Worm (Caenorhabditis elegans) whole organism, L4/young adult: ENCODE data around the gene fbxa-29.

Experiments
- W03F9.2 ChIP-seq: fragments of 150-350 bp; optimal IDR thresholded peaks from 2 replicates; lab custom pipeline; 2014; ENCODE audit warnings: missing biosample characterization, missing genetic modification characterization
- dao-5 ChIP-seq: sonication (generic microtip); optimal IDR thresholded peaks from 2 replicates; lab custom pipeline; 2016; ENCODE audit warnings: missing genotype, missing genetic modification characterization, moderate library complexity, missing compliant biosample characterization
- him-1 ChIP-seq: sonication (generic microtip); optimal IDR thresholded peaks from 2 replicates; lab custom pipeline; 2016; ENCODE audit warnings: missing genotype, missing genetic modification reagents, missing genetic modification characterization, missing compliant biosample characterization

fbxa-29 gene

DNA sequence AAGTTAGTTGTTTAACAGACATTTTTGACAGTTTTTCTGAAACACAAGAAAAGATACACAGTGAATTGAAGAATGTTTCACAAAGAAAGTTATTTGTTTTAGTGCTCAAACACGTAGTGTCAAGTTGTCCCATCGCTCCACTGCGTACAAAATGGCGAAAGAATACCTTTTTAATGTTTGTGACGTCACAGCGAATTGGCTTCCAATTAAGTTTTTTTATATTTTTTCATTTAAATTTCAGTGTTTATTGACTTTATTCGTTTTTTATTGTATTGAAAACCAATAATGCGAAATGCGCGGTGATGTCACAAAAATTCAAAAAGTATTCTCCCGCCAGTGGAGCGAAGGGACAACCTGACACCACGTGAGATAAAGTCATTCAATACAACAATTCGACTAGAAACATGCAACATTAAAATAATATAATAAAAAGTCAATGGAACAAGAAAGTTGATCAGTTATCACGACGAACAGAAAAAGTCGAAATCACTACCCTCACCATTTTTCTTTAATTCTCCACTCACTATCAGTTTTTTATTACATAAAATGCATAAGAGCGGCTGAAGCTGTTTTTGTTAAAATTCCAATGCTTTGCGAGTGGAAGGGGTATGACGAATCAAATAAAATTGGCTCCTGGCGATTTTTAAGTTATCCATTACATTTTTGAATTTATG is at the start of gene fbxa-29:
fbxa-29 (minus strand) TSS at position 51 of the 674 bp plus-strand sequence.
- TF ChIP-seq W03F9.2 (tag; lab: Kevin White, UChicago) (no peak), dao-5 (tag; lab: Kevin White, UChicago) (no peak), him-1 (tag; lab: Kevin White, UChicago) (no peak)

ce11 chrIII:1321561-1321960 is 48.1 kb upstream of the fbxa-29 start, which contains the start of gene fbxa-15:
fbxa-15 (minus strand) TSS chrIII:1321661.
- TF ChIP-seq dao-5 (tag; lab: Kevin White, UChicago) (no peak), him-1 (tag; lab: Kevin White, UChicago) (no peak), W03F9.2 (tag; lab: Kevin White, UChicago) (no peak)

DNA sequence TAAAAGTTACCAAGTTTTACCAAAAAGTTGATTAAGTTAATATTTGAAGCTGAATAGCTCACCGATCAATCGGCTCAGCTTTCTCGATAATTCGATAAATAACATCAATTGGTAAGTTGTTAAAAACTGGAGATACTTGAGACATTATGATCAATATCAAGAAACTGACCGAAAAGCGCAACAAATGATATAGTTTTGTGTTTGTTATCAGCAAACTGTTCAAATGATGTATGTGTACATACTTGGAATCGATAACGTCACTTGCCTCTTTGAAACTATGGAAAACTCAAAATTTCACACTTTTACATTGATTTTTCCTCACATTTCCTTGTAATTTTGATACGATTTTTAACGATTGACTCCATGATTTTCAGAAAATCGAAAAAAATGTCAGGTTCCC is 41.5 kb upstream of the fbxa-29 start, which contains the start of the genes fbxa-80 and fbxa-19:
fbxa-80 (minus strand) TSS at position 173 of the 400 bp plus-strand sequence.
fbxa-19 (plus strand) TSS at position 364 of the 400 bp plus-strand sequence.
- TF ChIP-seq dao-5 (tag; lab: Kevin White, UChicago): no peak
- TF ChIP-seq W03F9.2 (tag; lab: Kevin White, UChicago): no peak
- no peak for TF ChIP-seq him-1 (tag; lab: Kevin White, UChicago)

- TF ChIP-seq W03F9.2 (tag; lab: Kevin White, UChicago): no peak
- no peak for TF ChIP-seq him-1 (tag; lab: Kevin White, UChicago)
- no peak for TF ChIP-seq dao-5 (tag; lab: Kevin White, UChicago)
These were observed 40.8 kb upstream of the fbxa-29 start for ce11 chrIII:1314283-1314682.

DNA sequence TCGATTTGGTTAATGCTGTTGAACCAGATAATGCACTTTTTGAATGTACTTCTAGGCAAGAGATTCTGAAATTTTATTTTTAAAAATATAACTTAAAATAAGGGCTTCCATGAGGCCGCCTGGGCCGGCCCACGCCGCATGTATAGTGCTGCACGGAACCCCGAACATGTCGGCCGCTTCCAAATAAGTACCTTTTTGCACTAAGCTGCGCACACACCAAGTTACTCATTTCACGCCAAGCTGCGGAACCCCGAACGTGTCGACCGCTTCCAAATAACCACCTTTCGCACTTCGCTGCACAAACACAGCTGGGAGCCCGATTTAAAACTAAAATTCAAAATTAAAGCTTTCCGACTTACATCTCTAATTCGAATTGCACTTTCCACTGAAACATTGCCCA is 37.9 kb upstream of the fbxa-29 start:
- TF ChIP-seq W03F9.2 (tag; lab: Kevin White, UChicago) (no peak), dao-5 (tag; lab: Kevin White, UChicago) (no peak), him-1 (tag; lab: Kevin White, UChicago) (no peak)

ce11 chrIII:1308887-1309286 is 35.4 kb upstream of the fbxa-29 start, which contains the start of gene Y82E9BL.12:
Y82E9BL.12 (plus strand) TSS chrIII:1309187.
- TF ChIP-seq dao-5 (tag; lab: Kevin White, UChicago) (no peak), W03F9.2 (tag; lab: Kevin White, UChicago) (no peak), him-1 (tag; lab: Kevin White, UChicago) (no peak)

- TF ChIP-seq W03F9.2 (tag; lab: Kevin White, UChicago) (no peak), dao-5 (tag; lab: Kevin White, UChicago) (no peak), him-1 (tag; lab: Kevin White, UChicago) (no peak)
These were observed 34.7 kb upstream of the fbxa-29 start, which contains the start of gene fbxa-79 for ce11 chrIII:1308209-1308608. fbxa-79 (minus strand) TSS chrIII:1308294.

DNA sequence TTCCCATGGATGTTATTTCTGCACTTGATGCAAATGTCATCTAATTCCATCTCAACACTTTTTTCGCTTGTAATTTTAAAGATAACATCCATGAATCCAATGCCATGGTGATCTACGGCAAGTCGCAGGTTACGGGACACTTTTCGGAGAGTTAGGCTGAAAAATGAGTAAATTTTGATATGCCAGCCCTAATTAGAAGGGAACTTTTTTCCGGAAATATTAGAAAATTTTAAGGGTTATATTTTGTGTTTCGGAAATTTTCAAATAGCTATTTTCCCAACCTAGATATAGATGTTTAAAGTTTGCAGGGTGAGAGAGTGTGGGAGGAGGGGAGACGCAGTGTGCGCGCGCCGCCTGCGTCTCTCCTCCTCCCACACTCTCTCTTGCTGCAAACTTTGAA is 33.8 kb upstream of the fbxa-29 start:
- TF ChIP-seq dao-5 (tag; lab: Kevin White, UChicago) (no peak), him-1 (tag; lab: Kevin White, UChicago) (no peak), W03F9.2 (tag; lab: Kevin White, UChicago) (no peak)

DNA sequence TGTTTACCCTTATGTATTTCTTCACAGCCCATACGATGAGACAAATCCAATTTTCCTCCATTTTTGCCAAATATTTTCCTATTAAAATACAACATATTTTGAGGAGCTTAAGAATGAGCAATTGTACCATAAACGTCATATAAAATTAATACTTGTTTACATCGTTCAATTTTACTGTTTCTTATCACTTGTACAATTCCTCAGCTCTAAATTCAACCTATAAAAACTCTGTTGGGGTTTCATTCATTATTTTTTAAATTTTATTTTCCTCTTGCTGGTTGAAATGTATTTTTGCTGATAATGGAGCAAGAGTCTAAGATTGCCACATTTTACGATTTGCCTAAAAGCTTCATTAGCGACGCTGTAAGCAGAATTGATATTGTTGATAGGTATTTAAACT is 29.9 kb upstream of the fbxa-29 start, which contains the start of gene fbxa-75:
fbxa-75 (plus strand) TSS at position 301 of the 400 bp plus-strand sequence.
- TF ChIP-seq W03F9.2 (tag; lab: Kevin White, UChicago): no peak
- TF ChIP-seq him-1 (tag; lab: Kevin White, UChicago): no peak
- TF ChIP-seq dao-5 (tag; lab: Kevin White, UChicago): no peak

- TF ChIP-seq dao-5 (tag; lab: Kevin White, UChicago) (no peak), him-1 (tag; lab: Kevin White, UChicago) (no peak), W03F9.2 (tag; lab: Kevin White, UChicago) (no peak)
These were observed 24.1 kb upstream of the fbxa-29 start, which contains the start of gene fbxa-28 for ce11 chrIII:1297604-1298003. fbxa-28 (plus strand) TSS chrIII:1297904.

DNA sequence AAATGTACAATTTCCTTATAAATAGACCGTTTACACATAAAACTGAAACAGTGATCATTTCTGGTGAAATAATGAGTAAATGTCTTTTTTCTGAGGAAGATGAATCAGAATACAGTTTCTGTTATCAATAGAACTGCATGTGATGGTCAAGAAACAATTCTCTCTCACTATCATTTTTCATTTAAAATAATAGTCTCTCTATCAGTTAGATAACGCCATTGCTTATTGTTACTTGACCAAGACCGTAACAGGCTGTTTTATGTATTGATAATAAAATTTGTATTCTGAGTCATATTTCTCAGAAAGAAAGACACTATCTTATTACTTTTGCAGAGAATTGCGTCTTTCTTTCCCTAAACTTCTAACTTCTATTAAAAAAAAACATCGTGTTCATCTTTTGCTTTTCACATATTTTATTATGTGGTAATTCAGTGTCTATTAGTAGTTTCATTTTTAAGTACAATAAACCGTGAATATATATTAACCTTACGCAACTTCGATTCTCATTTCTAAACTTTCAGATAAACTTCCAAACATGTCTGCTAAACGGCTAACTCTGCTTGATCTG is 21.7 kb upstream of the fbxa-29 start, which contains the start of gene fbxa-35:
fbxa-35 (plus strand) TSS at position 518 of the 568 bp plus-strand sequence.
- no peak for TF ChIP-seq dao-5 (tag; lab: Kevin White, UChicago)
- no peak for TF ChIP-seq him-1 (tag; lab: Kevin White, UChicago)
- TF ChIP-seq W03F9.2 (tag; lab: Kevin White, UChicago): no peak

ce11 chrIII:1293135-1293534 is 19.6 kb upstream of the fbxa-29 start, which contains the start of gene fbxa-36:
fbxa-36 (minus strand) TSS chrIII:1293235.
- TF ChIP-seq W03F9.2 (tag; lab: Kevin White, UChicago): no peak
- no peak for TF ChIP-seq him-1 (tag; lab: Kevin White, UChicago)
- no peak for TF ChIP-seq dao-5 (tag; lab: Kevin White, UChicago)

DNA sequence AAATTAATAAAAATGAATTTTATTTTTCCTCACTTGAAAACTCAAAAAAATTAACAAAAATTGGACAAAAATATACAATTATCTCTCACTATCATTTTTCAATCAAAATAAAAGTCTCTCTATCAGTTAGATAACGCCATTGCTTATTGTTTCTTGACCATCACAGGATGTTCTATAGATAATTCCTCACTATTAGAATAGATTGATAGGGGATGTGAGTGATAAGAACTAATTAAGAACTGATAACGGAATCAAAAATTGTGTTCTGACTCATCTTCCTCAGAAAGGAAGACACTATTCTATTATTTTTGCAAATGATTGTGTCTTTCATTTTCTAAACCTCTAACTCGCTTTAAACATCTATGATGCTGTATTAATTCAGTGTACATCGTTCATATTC is 15.6 kb upstream of the fbxa-29 start:
- no peak for TF ChIP-seq W03F9.2 (tag; lab: Kevin White, UChicago)
- no peak for TF ChIP-seq dao-5 (tag; lab: Kevin White, UChicago)
- no peak for TF ChIP-seq him-1 (tag; lab: Kevin White, UChicago)
